Fruit fly (Drosophila melanogaster): ENCODE data around the gene Zw10.

Gene Zw10

dm6 chrX:2581793-2582503, 22.0 kb upstream of the Zw10 start (continued):
- peak; percentile 75 for TF ChIP-seq Dip3 (GFP tag; optimal IDR thresholded peaks at IDR 0.05)
- no peak for TF ChIP-seq Kr (GFP tag; optimal IDR thresholded peaks at IDR 0.05)
- no peak for TF ChIP-seq vnd (GFP tag; IDR thresholded peaks at IDR 0.05; ENCODE audit: partially characterized antibody)
- TF ChIP-seq ssp (GFP tag; IDR thresholded peaks at IDR 0.05), result peak; percentile 65
- peak; percentile 64 for TF ChIP-seq tio (GFP tag; optimal IDR thresholded peaks at IDR 0.05)
- peak; percentile 13 for TF ChIP-seq CG10462 (GFP tag; optimal IDR thresholded peaks at IDR 0.05)
- no peak for TF ChIP-seq MTF-1 (GFP tag; optimal IDR thresholded peaks at IDR 0.05; ENCODE audit: borderline replicate concordance)
- TF ChIP-seq zfh1 (GFP tag; IDR thresholded peaks at IDR 0.05), result peak; percentile 64
- peak; percentile 74 for TF ChIP-seq Hsf (GFP tag; optimal IDR thresholded peaks at IDR 0.05)
- peak; percentile 78 for TF ChIP-seq Bteb2 (GFP tag; optimal IDR thresholded peaks at IDR 0.05)
- TF ChIP-seq chif (GFP tag; optimal IDR thresholded peaks at IDR 0.05), result peak; percentile 61 to 70
- TF ChIP-seq CG15011 (GFP tag; optimal IDR thresholded peaks at IDR 0.05), result peak; percentile 59
- peak; percentile 80 for TF ChIP-seq CG7839 (tag; optimal IDR thresholded peaks at IDR 0.05)
- peak; percentile 39 for TF ChIP-seq tap (tag; optimal IDR thresholded peaks at IDR 0.05)
- TF ChIP-seq so (GFP tag; IDR thresholded peaks at IDR 0.05), result peak; percentile 81; the same call in 2 of the 3 replicates
- TF ChIP-seq CG9876 (GFP tag; optimal IDR thresholded peaks at IDR 0.05), result peak; percentile 31
- TF ChIP-seq CG10321 (GFP tag; IDR thresholded peaks at IDR 0.05), result peak; percentile 30; the same call in 1 of the 2 replicates
- peak; percentile 51; the same call in 1 of the 3 replicates for TF ChIP-seq H15 (GFP tag; IDR thresholded peaks at IDR 0.05)
- TF ChIP-seq eyg (GFP tag; optimal IDR thresholded peaks at IDR 0.05), result peak; percentile 45
- peak; percentile 83 for TF ChIP-seq HLH54F (GFP tag; optimal IDR thresholded peaks at IDR 0.05)
- no peak for TF ChIP-seq CG4360 (GFP tag; IDR thresholded peaks at IDR 0.05)
- peak; percentile 46 for TF ChIP-seq al (GFP tag; IDR thresholded peaks at IDR 0.05)
- TF ChIP-seq CG11398 (GFP tag; optimal IDR thresholded peaks at IDR 0.05), result peak; percentile 52
- peak; percentile 70 for TF ChIP-seq CG32772 (GFP tag; IDR thresholded peaks at IDR 0.05)
- peak; percentile 88 for TF ChIP-seq caup (GFP tag; optimal IDR thresholded peaks at IDR 0.05; ENCODE audit: severe bottlenecking)
- TF ChIP-seq kni (GFP tag; optimal IDR thresholded peaks at IDR 0.05), result no peak
- peak; percentile 43; the same call in 1 of the 2 replicates for TF ChIP-seq rib (GFP tag; IDR thresholded peaks at IDR 0.05)
- TF ChIP-seq CG17385 (GFP tag; optimal IDR thresholded peaks at IDR 0.05), result peak; percentile 71
- no peak for TF ChIP-seq jigr1 (GFP tag; IDR thresholded peaks at IDR 0.05)
- TF ChIP-seq dpn (GFP tag; optimal IDR thresholded peaks at IDR 0.05), result peak; percentile 82 to 84
- TF ChIP-seq CG13123 (GFP tag; optimal IDR thresholded peaks at IDR 0.05), result peak; percentile 35
- peak; percentile 58; the same call in 2 of the 3 replicates for TF ChIP-seq CG11560 (tag; IDR thresholded peaks at IDR 0.05)
- TF ChIP-seq CG14014 (GFP tag; IDR thresholded peaks at IDR 0.05), result peak; percentile 90
- peak; percentile 71; the same call in 2 of the 3 replicates for TF ChIP-seq CG11093 (GFP tag; IDR thresholded peaks at IDR 0.05)
- no peak for TF ChIP-seq CG3407 (GFP tag; optimal IDR thresholded peaks at IDR 0.05)
- peak in 1 of 2 experiments; percentile 11 for TF ChIP-seq Eip74EF (GFP tag; optimal IDR thresholded peaks at IDR 0.05)
- TF ChIP-seq bowl (GFP tag; IDR thresholded peaks at IDR 0.05), result no peak
- TF ChIP-seq tx (GFP tag; optimal IDR thresholded peaks at IDR 0.05), result peak; percentile 70
- TF ChIP-seq scrt (GFP tag; optimal IDR thresholded peaks at IDR 0.05), result peak; percentile 94
- TF ChIP-seq CG18011 (GFP tag; optimal IDR thresholded peaks at IDR 0.05), result peak; percentile 53
- peak; percentile 56 for TF ChIP-seq ab (GFP tag; optimal IDR thresholded peaks at IDR 0.05)
- TF ChIP-seq CG2120 (GFP tag; optimal IDR thresholded peaks at IDR 0.05), result peak; percentile 93
- peak; percentile 85 for TF ChIP-seq CG7786 (GFP tag; optimal IDR thresholded peaks at IDR 0.05)
- peak; percentile 93 for TF ChIP-seq Hmr (GFP tag; optimal IDR thresholded peaks at IDR 0.05)
- peak; percentile 69 for TF ChIP-seq CG9817 (tag; optimal IDR thresholded peaks at IDR 0.05)
- TF ChIP-seq CG9797 (GFP tag; optimal IDR thresholded peaks at IDR 0.05), result no peak
- peak; percentile 5 for TF ChIP-seq CG6254 (GFP tag; optimal IDR thresholded peaks at IDR 0.05)
- peak; percentile 63 for TF ChIP-seq CG13775 (GFP tag; optimal IDR thresholded peaks at IDR 0.05)
- peak; percentile 39 for TF ChIP-seq Blimp-1 (GFP tag; optimal IDR thresholded peaks at IDR 0.05)
